Fruit fly (Drosophila melanogaster) whole organism, embryonic: ENCODE measurements around the gene CG3690.

Source experiments
- ATbp ChIP-seq: fragments of 200-800 bp; sonication (Bioruptor generic); optimal IDR thresholded peaks from 2 replicates; lab custom pipeline; 2017; ENCODE audit warnings: missing biosample characterization, mild to moderate bottlenecking, missing genetic modification characterization, missing genetic modification reagents
- Atf3 ChIP-seq: fragments of 200-800 bp; sonication (Bioruptor generic); optimal IDR thresholded peaks from 3 replicates; lab custom pipeline; 2016; ENCODE audit warnings: missing biosample characterization, missing genetic modification characterization
- Bteb2 ChIP-seq: fragments of 200-800 bp; sonication (Bioruptor generic); optimal IDR thresholded peaks from 2 replicates; lab custom pipeline; 2016; ENCODE audit warnings: missing biosample characterization, missing genetic modification characterization
- CG10267 ChIP-seq: fragments of 200-800 bp; sonication (Bioruptor generic); optimal IDR thresholded peaks from 2 replicates; lab custom pipeline; 2018; ENCODE audit warnings: missing biosample characterization, mild to moderate bottlenecking, missing genetic modification characterization, moderate library complexity
- CG11504 ChIP-seq: fragments of 200-800 bp; sonication (Bioruptor generic); optimal IDR thresholded peaks from 3 replicates; lab custom pipeline; 2019; ENCODE audit warnings: missing biosample characterization, mild to moderate bottlenecking, missing genetic modification characterization, moderate library complexity
- CG12071 ChIP-seq: fragments of 200-800 bp; sonication (Bioruptor generic); optimal IDR thresholded peaks from 3 replicates; lab custom pipeline; 2018; ENCODE audit warnings: missing biosample characterization, mild to moderate bottlenecking, missing genetic modification characterization
- CG12219 ChIP-seq: fragments of 200-800 bp; sonication (Bioruptor generic); optimal IDR thresholded peaks from 3 replicates; lab custom pipeline; 2018; ENCODE audit warnings: missing biosample characterization, mild to moderate bottlenecking, missing genetic modification characterization
- CG12769 ChIP-seq: fragments of 200-800 bp; sonication (Bioruptor generic); optimal IDR thresholded peaks from 2 replicates; lab custom pipeline; 2019; ENCODE audit warnings: missing biosample characterization, mild to moderate bottlenecking, missing genetic modification characterization, moderate library complexity
- CG14710 ChIP-seq: fragments of 200-800 bp; sonication (Bioruptor generic); optimal IDR thresholded peaks from 3 replicates; lab custom pipeline; 2019; ENCODE audit warnings: missing biosample characterization, mild to moderate bottlenecking, missing genetic modification characterization, moderate library complexity
- CG15601 ChIP-seq: fragments of 200-800 bp; sonication (Bioruptor generic); optimal IDR thresholded peaks from 3 replicates; lab custom pipeline; 2019; ENCODE audit warnings: missing biosample characterization, mild to moderate bottlenecking, missing genetic modification characterization, moderate library complexity
- CG17186 ChIP-seq: fragments of 200-800 bp; sonication (Bioruptor generic); optimal IDR thresholded peaks from 3 replicates; lab custom pipeline; 2017; ENCODE audit warnings: missing biosample characterization, missing genetic modification reagents, missing genetic modification characterization
- CG17385 ChIP-seq: fragments of 200-800 bp; sonication (Bioruptor generic); optimal IDR thresholded peaks from 3 replicates; lab custom pipeline; 2018; ENCODE audit warnings: missing biosample characterization, mild to moderate bottlenecking, missing genetic modification characterization
- CG18599 ChIP-seq: fragments of 200-800 bp; sonication (Bioruptor generic); optimal IDR thresholded peaks from 3 replicates; lab custom pipeline; 2017; ENCODE audit warnings: missing biosample characterization, missing genetic modification characterization, mild to moderate bottlenecking, moderate library complexity, missing genetic modification reagents
- CG2116 ChIP-seq: fragments of 200-800 bp; sonication (Bioruptor generic); optimal IDR thresholded peaks from 3 replicates; lab custom pipeline; 2018; ENCODE audit warnings: missing biosample characterization, mild to moderate bottlenecking, missing genetic modification characterization
- CG2120 ChIP-seq: fragments of 200-800 bp; sonication (Bioruptor generic); optimal IDR thresholded peaks from 3 replicates; lab custom pipeline; 2016; ENCODE audit warnings: missing biosample characterization, missing genetic modification characterization
- CG2678 ChIP-seq: fragments of 200-800 bp; sonication (Bioruptor generic); optimal IDR thresholded peaks from 3 replicates; lab custom pipeline; 2019; ENCODE audit warnings: missing biosample characterization, mild to moderate bottlenecking, missing genetic modification characterization, moderate library complexity
- CG34376 ChIP-seq: fragments of 200-800 bp; sonication (Bioruptor generic); optimal IDR thresholded peaks from 2 replicates; lab custom pipeline; 2018; ENCODE audit warnings: missing biosample characterization, mild to moderate bottlenecking, missing genetic modification characterization
- CG6254 ChIP-seq: fragments of 200-800 bp; sonication (Bioruptor generic); optimal IDR thresholded peaks from 3 replicates; lab custom pipeline; 2017; ENCODE audit warnings: mild to moderate bottlenecking, missing biosample characterization, missing genetic modification reagents, missing genetic modification characterization
- CG6683 ChIP-seq: fragments of 200-800 bp; sonication (Bioruptor generic); optimal IDR thresholded peaks from 2 replicates; lab custom pipeline; 2017; ENCODE audit warnings: missing biosample characterization, mild to moderate bottlenecking, missing genetic modification characterization, missing genetic modification reagents
- CG6813 ChIP-seq: fragments of 200-800 bp; sonication (Bioruptor generic); optimal IDR thresholded peaks from 2 replicates; lab custom pipeline; 2017; ENCODE audit warnings: missing biosample characterization, missing genetic modification characterization, mild to moderate bottlenecking, moderate library complexity, missing genetic modification reagents
- CG6854 ChIP-seq: fragments of 200-800 bp; sonication (Bioruptor generic); optimal IDR thresholded peaks from 3 replicates; lab custom pipeline; 2017; ENCODE audit warnings: missing biosample characterization, mild to moderate bottlenecking, missing genetic modification characterization
- CG7745 ChIP-seq: fragments of 200-800 bp; sonication (Bioruptor generic); optimal IDR thresholded peaks from 2 replicates; lab custom pipeline; 2018; ENCODE audit warnings: missing biosample characterization, mild to moderate bottlenecking, missing genetic modification characterization, moderate library complexity
- CG9609 ChIP-seq: fragments of 200-800 bp; sonication (Bioruptor generic); optimal IDR thresholded peaks from 3 replicates; lab custom pipeline; 2016; ENCODE audit warnings: missing biosample characterization, missing genetic modification characterization
- CHES-1-like ChIP-seq: fragments of 200-800 bp; sonication (Bioruptor generic); optimal IDR thresholded peaks from 2 replicates; lab custom pipeline; 2016; ENCODE audit warnings: missing biosample characterization, missing genetic modification characterization
- Ets65A ChIP-seq: fragments of 200-800 bp; sonication (Bioruptor generic); peaks from one replicate; lab custom pipeline; 2016; ENCODE audit warnings: missing biosample characterization, missing genetic modification characterization
- HHEX ChIP-seq: fragments of 200-800 bp; sonication (Bioruptor generic); optimal IDR thresholded peaks from 3 replicates; lab custom pipeline; 2017; ENCODE audit warnings: missing biosample characterization, mild to moderate bottlenecking, missing genetic modification characterization, missing genetic modification reagents
- MTF-1 ChIP-seq: fragments of 200-800 bp; sonication (Bioruptor generic); optimal IDR thresholded peaks from 2 replicates; lab custom pipeline; 2018; ENCODE audit warnings: missing biosample characterization, mild to moderate bottlenecking, missing genetic modification characterization, borderline replicate concordance
- PHDP ChIP-seq: fragments of 200-800 bp; sonication (Bioruptor generic); optimal IDR thresholded peaks from 3 replicates; lab custom pipeline; 2018; ENCODE audit warnings: missing biosample characterization, mild to moderate bottlenecking, missing genetic modification characterization, moderate library complexity
- Sry-β ChIP-seq: fragments of 200-800 bp; sonication (Bioruptor generic); optimal IDR thresholded peaks from 2 replicates; lab custom pipeline; 2018; ENCODE audit warnings: missing biosample characterization, mild to moderate bottlenecking, missing genetic modification characterization, moderate library complexity
- Ssrp ChIP-seq: fragments of 200-800 bp; sonication (Bioruptor generic); optimal IDR thresholded peaks from 2 replicates; lab custom pipeline; 2018; ENCODE audit warnings: missing biosample characterization, mild to moderate bottlenecking, missing genetic modification characterization, moderate library complexity
- TFAM ChIP-seq: fragments of 200-800 bp; sonication (Bioruptor generic); optimal IDR thresholded peaks from 2 replicates; lab custom pipeline; 2017; ENCODE audit warnings: missing biosample characterization, missing genetic modification characterization, inconsistent platforms
- ab ChIP-seq: fragments of 200-800 bp; sonication (Bioruptor generic); optimal IDR thresholded peaks from 2 replicates; lab custom pipeline; 2016; ENCODE audit warnings: missing biosample characterization, missing genetic modification characterization
- az2 ChIP-seq: fragments of 200-800 bp; sonication (Bioruptor generic); optimal IDR thresholded peaks from 3 replicates; lab custom pipeline; 2016; ENCODE audit warnings: missing biosample characterization, missing genetic modification characterization
- bcd ChIP-seq: fragments of 200-800 bp; sonication (Bioruptor generic); optimal IDR thresholded peaks from 2 replicates; lab custom pipeline; 2017; ENCODE audit warnings: missing biosample characterization, mild to moderate bottlenecking, missing genetic modification characterization
- crp ChIP-seq, 2 experiments: fragments of 200-800 bp; sonication (Bioruptor generic); optimal IDR thresholded peaks; 2 replicates in 1 of 2; 3 replicates in 1 of 2; lab custom pipeline; 2017; ENCODE audit warnings: missing biosample characterization in 2 of 2, missing genetic modification characterization in 2 of 2, mild to moderate bottlenecking in 1 of 2, moderate library complexity in 1 of 2
- eve ChIP-seq, 2 experiments: fragments of >200 bp; optimal IDR thresholded peaks; 2 replicates each; lab custom pipeline; 2017; ENCODE audit warnings: missing biosample characterization in 2 of 2, missing genetic modification characterization in 2 of 2
- ftz-f1 ChIP-seq: fragments of 200-800 bp; sonication (Bioruptor generic); optimal IDR thresholded peaks from 2 replicates; lab custom pipeline; 2016; ENCODE audit warnings: missing biosample characterization, missing genetic modification characterization
- h ChIP-seq: fragments of >200 bp; optimal IDR thresholded peaks from 2 replicates; lab custom pipeline; 2017
- hbn ChIP-seq: fragments of 200-800 bp; sonication (Bioruptor generic); IDR thresholded peaks from 2 replicates; pipeline ENCODE4 v1.3.6; 2022; ENCODE audit warnings: missing biosample characterization, missing genetic modification characterization; ENCODE audit not compliant: partially characterized antibody
- ind ChIP-seq: fragments of 200-800 bp; sonication (Bioruptor generic); optimal IDR thresholded peaks from 3 replicates; lab custom pipeline; 2016; ENCODE audit warnings: missing biosample characterization, missing genetic modification characterization
- kay ChIP-seq: fragments of 200-800 bp; sonication (Bioruptor generic); optimal IDR thresholded peaks from 2 replicates; lab custom pipeline; 2016; ENCODE audit warnings: missing biosample characterization, missing genetic modification characterization
- knrl ChIP-seq: fragments of 200-800 bp; sonication (Bioruptor generic); IDR thresholded peaks from 3 replicates; pipeline ENCODE4 v1.3.6; 2022; ENCODE audit warnings: missing biosample characterization, missing genetic modification characterization; ENCODE audit not compliant: partially characterized antibody
- row ChIP-seq: fragments of 200-800 bp; sonication (Bioruptor generic); IDR thresholded peaks from 3 replicates; pipeline ENCODE4 v1.3.6; 2022; ENCODE audit warnings: missing biosample characterization, missing genetic modification characterization
- shn ChIP-seq: fragments of 200-800 bp; sonication (Bioruptor generic); optimal IDR thresholded peaks from 3 replicates; lab custom pipeline; 2016; ENCODE audit warnings: missing biosample characterization, missing genetic modification characterization
- slbo ChIP-seq: fragments of 200-800 bp; sonication (Bioruptor generic); IDR thresholded peaks from 2 replicates; pipeline ENCODE4 v1.3.6; 2022; ENCODE audit warnings: missing biosample characterization, missing genetic modification characterization
- sna ChIP-seq: fragments of 200-800 bp; sonication (Bioruptor generic); IDR thresholded peaks from 2 replicates; pipeline ENCODE4 v1.3.6; 2022; ENCODE audit warnings: missing biosample characterization, missing genetic modification characterization; ENCODE audit not compliant: partially characterized antibody
- sr ChIP-seq: fragments of 200-800 bp; sonication (Bioruptor generic); IDR thresholded peaks from 3 replicates; pipeline ENCODE4 v1.3.6; 2022; ENCODE audit warnings: missing biosample characterization, missing genetic modification characterization
- unpg ChIP-seq: fragments of 200-800 bp; sonication (Bioruptor generic); optimal IDR thresholded peaks from 3 replicates; lab custom pipeline; 2018; ENCODE audit warnings: missing biosample characterization, mild to moderate bottlenecking, missing genetic modification characterization, moderate library complexity

CG3690 gene

DNA sequence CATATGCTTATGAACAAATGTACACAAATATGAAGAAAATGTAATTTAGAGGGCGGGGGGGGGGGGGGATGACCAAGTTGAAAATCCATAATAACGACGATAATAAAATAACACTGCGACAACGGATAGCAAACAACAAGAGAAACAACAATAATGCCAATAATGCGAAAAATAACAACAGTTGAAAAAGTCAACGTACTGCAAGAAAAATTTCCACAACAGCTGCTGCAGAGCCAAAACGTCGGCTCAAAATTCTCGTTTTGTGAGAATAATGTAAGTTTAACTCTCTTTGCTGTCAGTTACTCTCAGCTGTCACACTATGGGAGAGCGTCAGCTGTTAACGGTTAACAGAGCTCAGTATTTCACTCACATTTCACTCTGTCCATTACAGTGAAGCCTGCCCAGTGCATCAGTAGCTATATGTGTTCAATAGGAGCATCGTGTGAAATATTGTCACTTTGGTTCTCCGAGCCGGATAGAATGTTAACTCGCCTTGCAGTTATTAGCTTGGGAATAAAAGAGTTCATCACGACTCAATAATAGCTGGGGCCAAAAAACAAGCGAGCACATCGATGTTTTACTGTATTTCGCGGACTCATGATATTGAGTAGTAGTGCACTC lies 50.9 kb downstream of the CG3690 start (continued):
- TF ChIP-seq CG15601 (tag; lab: Kevin White, UChicago) (peak; percentile 45), Sry-β (GFP tag; lab: Kevin White, UChicago) (no peak), shn (GFP tag; lab: Kevin White, UChicago) (peak; percentile 78), PHDP (tag; lab: Kevin White, UChicago) (peak; percentile 85), ab (GFP tag; lab: Kevin White, UChicago) (no peak), CG17385 (GFP tag; lab: Kevin White, UChicago) (peak; percentile 76), knrl (GFP tag; lab: Robert Waterston, UW) (no peak), CG17186 (GFP tag; lab: Kevin White, UChicago) (no peak), CG2116 (no peak), bcd (GFP tag; lab: Kevin White, UChicago) (peak; percentile 63), CG12769 (peak; percentile 90), Ssrp (tag; lab: Kevin White, UChicago) (peak; percentile 54), CG6254 (GFP tag; lab: Kevin White, UChicago) (peak; percentile 31), CG14710 (peak; percentile 57), slbo (GFP tag; lab: Robert Waterston, UW) (peak; percentile 84), TFAM (no peak), kay (peak; percentile 43), ind (GFP tag; lab: Kevin White, UChicago) (peak; percentile 89), sna (GFP tag; lab: Robert Waterston, UW) (no peak), sr (GFP tag; lab: Robert Waterston, UW) (peak; percentile 7; the same call in 1 of the 3 replicates), CG18599 (GFP tag; lab: Kevin White, UChicago) (peak; percentile 84), CG2120 (GFP tag; lab: Kevin White, UChicago) (peak; percentile 82), Ets65A (GFP tag; lab: Kevin White, UChicago) (peak; percentile 98), CG7745 (tag; lab: Kevin White, UChicago) (no peak), CG2678 (peak; percentile 86), az2 (GFP tag; lab: Kevin White, UChicago) (peak; percentile 82), CG34376 (peak; percentile 21), CG6854 (GFP tag; lab: Kevin White, UChicago) (peak; percentile 56), Atf3 (GFP tag; lab: Kevin White, UChicago) (peak; percentile 60), CG6683 (peak; percentile 36), CG12219 (GFP tag; lab: Kevin White, UChicago) (peak; percentile 80), ATbp (GFP tag; lab: Kevin White, UChicago) (peak; percentile 77), hbn (GFP tag; lab: Robert Waterston, UW) (no peak), h (lab: Kevin White, UChicago) (no peak), eve (GFP tag; optimal IDR thresholded peaks at IDR 0.05; lab: Kevin White, UChicago) (peak in 1 of 2 experiments; percentile 94), crp (GFP tag; optimal IDR thresholded peaks at IDR 0.05; lab: Kevin White, UChicago) (peak in 1 of 2 experiments; percentile 20), CG9609 (GFP tag; lab: Kevin White, UChicago) (peak; percentile 79), CG6813 (GFP tag; lab: Kevin White, UChicago) (peak; percentile 63), CG10267 (tag; lab: Kevin White, UChicago) (peak; percentile 57), CHES-1-like (peak; percentile 64), MTF-1 (GFP tag; lab: Kevin White, UChicago) (peak; percentile 12), CG12071 (GFP tag; lab: Kevin White, UChicago) (peak; percentile 88), CG11504 (peak; percentile 85), unpg (peak; percentile 90), ftz-f1 (GFP tag; lab: Kevin White, UChicago) (no peak), Bteb2 (GFP tag; lab: Kevin White, UChicago) (peak; percentile 62), row (peak; percentile 95), HHEX (GFP tag; lab: Kevin White, UChicago) (peak; percentile 73)
